Worm (Caenorhabditis elegans) whole organism, L2 larva: ENCODE results near the gene hpo-26.

Experiments used
- Y55F3AM.14 ChIP-seq: fragments of 200-800 bp; sonication (Bioruptor generic); optimal IDR thresholded peaks from 2 replicates; lab custom pipeline; 2018; ENCODE audit warnings: mild to moderate bottlenecking, missing genetic modification characterization, missing compliant biosample characterization
- blmp-1 ChIP-seq: sonication (generic microtip); optimal IDR thresholded peaks from 2 replicates; lab custom pipeline; 2017; ENCODE audit warnings: missing genetic modification characterization, mild to moderate bottlenecking, missing compliant biosample characterization, antibody characterized with exemption, moderate library complexity; ENCODE audit not compliant: insufficient read depth
- lin-39 ChIP-seq: fragments of 150-350 bp; optimal IDR thresholded peaks from 2 replicates; lab custom pipeline; 2014; ENCODE audit warnings: missing biosample characterization, missing genetic modification reagents, missing genetic modification characterization
- snpc-4 ChIP-seq: fragments of 150-350 bp; optimal IDR thresholded peaks from 2 replicates; lab custom pipeline; 2014; ENCODE audit warnings: missing biosample characterization, missing genetic modification characterization
- unc-39 ChIP-seq: fragments of 150-350 bp; optimal IDR thresholded peaks from 2 replicates; lab custom pipeline; 2014; ENCODE audit warnings: missing biosample characterization, missing genetic modification characterization
- unc-62 ChIP-seq: fragments of 150-350 bp; optimal IDR thresholded peaks from 2 replicates; lab custom pipeline; 2014; ENCODE audit warnings: missing biosample characterization, missing genetic modification reagents, missing genetic modification characterization
- zag-1 ChIP-seq: fragments of 150-350 bp; optimal IDR thresholded peaks from 2 replicates; lab custom pipeline; 2014; ENCODE audit warnings: missing biosample characterization, missing genetic modification characterization
- ztf-11 ChIP-seq: sonication (generic microtip); optimal IDR thresholded peaks from 2 replicates; lab custom pipeline; 2017; ENCODE audit warnings: missing biosample characterization, missing genetic modification characterization

- no peak for TF ChIP-seq snpc-4 (tag; lab: Kevin White, UChicago)
- no peak for TF ChIP-seq ztf-11 (tag; lab: Kevin White, UChicago)
- no peak for TF ChIP-seq lin-39 (tag; lab: Kevin White, UChicago)
- no peak for TF ChIP-seq zag-1 (tag; lab: Kevin White, UChicago)
- TF ChIP-seq blmp-1, result no peak
- no peak for TF ChIP-seq unc-39 (tag; lab: Kevin White, UChicago)
- no peak for TF ChIP-seq Y55F3AM.14 (GFP tag; lab: Kevin White, UChicago)
- TF ChIP-seq unc-62 (GFP tag; lab: Kevin White, UChicago), result no peak
Measured at ce11 chrV:6516491-6517304, 16.2 kb downstream of the hpo-26 start, which contains the start of gene mdh-1.
